Worm (Caenorhabditis elegans) whole organism, L4/young adult: ENCODE results near the gene sre-27.

Experiments
- dao-5 ChIP-seq: sonication (generic microtip); optimal IDR thresholded peaks from 2 replicates; lab custom pipeline; 2016; ENCODE audit warnings: missing genotype, missing genetic modification characterization, moderate library complexity, missing compliant biosample characterization
- him-1 ChIP-seq: sonication (generic microtip); optimal IDR thresholded peaks from 2 replicates; lab custom pipeline; 2016; ENCODE audit warnings: missing genotype, missing genetic modification reagents, missing genetic modification characterization, missing compliant biosample characterization

ce11 chrII:12394138-12394537 lies 23.3 kb downstream of the sre-27 start:
- TF ChIP-seq dao-5 (tag; lab: Kevin White, UChicago) (no peak), him-1 (no peak)
